Fruit fly (Drosophila melanogaster) whole organism, embryonic: ENCODE data around the gene Trm7-34.

Experiments
- BEAF-32 ChIP-seq: fragments of 200-800 bp; sonication (Bioruptor generic); optimal IDR thresholded peaks from 3 replicates; lab custom pipeline; 2017; ENCODE audit warnings: missing biosample characterization, missing genetic modification characterization, mild to moderate bottlenecking, moderate library complexity, missing genetic modification reagents
- CG11504 ChIP-seq: fragments of 200-800 bp; sonication (Bioruptor generic); optimal IDR thresholded peaks from 3 replicates; lab custom pipeline; 2019; ENCODE audit warnings: missing biosample characterization, mild to moderate bottlenecking, missing genetic modification characterization, moderate library complexity
- CG11695 ChIP-seq: fragments of 200-800 bp; sonication (Bioruptor generic); IDR thresholded peaks from 3 replicates; pipeline ENCODE4 v1.3.6; 2022; ENCODE audit warnings: missing biosample characterization, missing genetic modification characterization
- CG12104 ChIP-seq: fragments of 200-800 bp; sonication (Bioruptor generic); optimal IDR thresholded peaks from 3 replicates; lab custom pipeline; 2016; ENCODE audit warnings: missing biosample characterization, missing genetic modification characterization
- CG12155 ChIP-seq: fragments of 200-800 bp; sonication (Bioruptor generic); optimal IDR thresholded peaks from 3 replicates; lab custom pipeline; 2016; ENCODE audit warnings: missing biosample characterization, missing genetic modification characterization
- CG12769 ChIP-seq: fragments of 200-800 bp; sonication (Bioruptor generic); optimal IDR thresholded peaks from 2 replicates; lab custom pipeline; 2019; ENCODE audit warnings: missing biosample characterization, mild to moderate bottlenecking, missing genetic modification characterization, moderate library complexity
- CG13296 ChIP-seq: fragments of 200-800 bp; sonication (Bioruptor generic); optimal IDR thresholded peaks from 3 replicates; lab custom pipeline; 2018; ENCODE audit warnings: missing biosample characterization, mild to moderate bottlenecking, missing genetic modification characterization
- CG14710 ChIP-seq: fragments of 200-800 bp; sonication (Bioruptor generic); optimal IDR thresholded peaks from 3 replicates; lab custom pipeline; 2019; ENCODE audit warnings: missing biosample characterization, mild to moderate bottlenecking, missing genetic modification characterization, moderate library complexity
- CG15514 ChIP-seq: fragments of 200-800 bp; sonication (Bioruptor generic); optimal IDR thresholded peaks from 3 replicates; lab custom pipeline; 2017; ENCODE audit warnings: missing biosample characterization, missing genetic modification characterization, mild to moderate bottlenecking, moderate library complexity, missing genetic modification reagents
- CG17361 ChIP-seq: fragments of 200-800 bp; sonication (Bioruptor generic); IDR thresholded peaks from 3 replicates; pipeline ENCODE4 v1.3.6; 2022; ENCODE audit warnings: missing biosample characterization, missing genetic modification characterization
- CG17829 ChIP-seq: fragments of 200-800 bp; optimal IDR thresholded peaks from 2 replicates; lab custom pipeline; 2019; ENCODE audit warnings: missing biosample characterization, mild to moderate bottlenecking, missing genetic modification characterization, moderate library complexity
- CG18599 ChIP-seq: fragments of 200-800 bp; sonication (Bioruptor generic); optimal IDR thresholded peaks from 3 replicates; lab custom pipeline; 2017; ENCODE audit warnings: missing biosample characterization, missing genetic modification characterization, mild to moderate bottlenecking, moderate library complexity, missing genetic modification reagents
- CG18619 ChIP-seq: fragments of 200-800 bp; sonication (Bioruptor generic); optimal IDR thresholded peaks from 3 replicates; lab custom pipeline; 2017; ENCODE audit warnings: missing biosample characterization, mild to moderate bottlenecking, missing genetic modification characterization
- CG2120 ChIP-seq: fragments of 200-800 bp; sonication (Bioruptor generic); optimal IDR thresholded peaks from 3 replicates; lab custom pipeline; 2016; ENCODE audit warnings: missing biosample characterization, missing genetic modification characterization
- CG3065 ChIP-seq: fragments of 200-800 bp; sonication (Bioruptor generic); optimal IDR thresholded peaks from 2 replicates; lab custom pipeline; 2016; ENCODE audit warnings: missing biosample characterization, missing genetic modification characterization
- CG3163 ChIP-seq: fragments of 200-800 bp; sonication (Bioruptor generic); optimal IDR thresholded peaks from 3 replicates; lab custom pipeline; 2016; ENCODE audit warnings: missing biosample characterization, missing genetic modification characterization
- CG3281 ChIP-seq: fragments of 200-800 bp; sonication (Bioruptor generic); optimal IDR thresholded peaks from 3 replicates; lab custom pipeline; 2017; ENCODE audit warnings: missing biosample characterization, mild to moderate bottlenecking, missing genetic modification characterization
- CG33557 ChIP-seq: fragments of 200-800 bp; sonication (Bioruptor generic); optimal IDR thresholded peaks from 2 replicates; lab custom pipeline; 2019; ENCODE audit warnings: missing biosample characterization, mild to moderate bottlenecking, missing genetic modification characterization, moderate library complexity
- CG6254 ChIP-seq: fragments of 200-800 bp; sonication (Bioruptor generic); optimal IDR thresholded peaks from 3 replicates; lab custom pipeline; 2017; ENCODE audit warnings: mild to moderate bottlenecking, missing biosample characterization, missing genetic modification reagents, missing genetic modification characterization
- CG6813 ChIP-seq: fragments of 200-800 bp; sonication (Bioruptor generic); optimal IDR thresholded peaks from 2 replicates; lab custom pipeline; 2017; ENCODE audit warnings: missing biosample characterization, missing genetic modification characterization, mild to moderate bottlenecking, moderate library complexity, missing genetic modification reagents
- CG7839 ChIP-seq: fragments of 200-800 bp; sonication (Bioruptor generic); optimal IDR thresholded peaks from 3 replicates; lab custom pipeline; 2018; ENCODE audit warnings: missing biosample characterization, mild to moderate bottlenecking, missing genetic modification characterization, moderate library complexity
- CG8089 ChIP-seq: fragments of 200-800 bp; sonication (Bioruptor generic); optimal IDR thresholded peaks from 3 replicates; lab custom pipeline; 2016; ENCODE audit warnings: missing biosample characterization, missing genetic modification characterization
- CG9932 ChIP-seq: fragments of 200-800 bp; sonication (Bioruptor generic); IDR thresholded peaks from 2 replicates; pipeline ENCODE4 v1.3.6; 2022; ENCODE audit warnings: missing biosample characterization, missing genetic modification characterization
- CoRest ChIP-seq: fragments of 200-800 bp; sonication (Bioruptor generic); optimal IDR thresholded peaks from 3 replicates; lab custom pipeline; 2018; ENCODE audit warnings: missing biosample characterization, mild to moderate bottlenecking, missing genetic modification characterization, moderate library complexity
- Fer3 ChIP-seq: fragments of 200-800 bp; sonication (Bioruptor generic); optimal IDR thresholded peaks from 2 replicates; lab custom pipeline; 2018; ENCODE audit warnings: missing biosample characterization, mild to moderate bottlenecking, missing genetic modification characterization, moderate library complexity
- H2.0 ChIP-seq: fragments of 200-800 bp; sonication (Bioruptor generic); IDR thresholded peaks from 2 replicates; pipeline ENCODE4 v1.3.6; 2022; ENCODE audit warnings: missing biosample characterization, missing genetic modification characterization
- MTF-1 ChIP-seq: fragments of 200-800 bp; sonication (Bioruptor generic); optimal IDR thresholded peaks from 2 replicates; lab custom pipeline; 2018; ENCODE audit warnings: missing biosample characterization, mild to moderate bottlenecking, missing genetic modification characterization, borderline replicate concordance
- Med ChIP-seq: fragments of 200-800 bp; sonication (Bioruptor generic); peaks from one replicate; lab custom pipeline; 2016; ENCODE audit warnings: missing biosample characterization, missing genetic modification characterization, mild to moderate bottlenecking, inconsistent platforms, moderate library complexity
- Nf-YB ChIP-seq: fragments of 200-800 bp; sonication (Bioruptor generic); optimal IDR thresholded peaks from 3 replicates; lab custom pipeline; 2019; ENCODE audit warnings: missing biosample characterization, mild to moderate bottlenecking, missing genetic modification characterization, moderate library complexity
- PHDP ChIP-seq: fragments of 200-800 bp; sonication (Bioruptor generic); optimal IDR thresholded peaks from 3 replicates; lab custom pipeline; 2018; ENCODE audit warnings: missing biosample characterization, mild to moderate bottlenecking, missing genetic modification characterization, moderate library complexity
- Rfx ChIP-seq: fragments of 200-800 bp; sonication (Bioruptor generic); IDR thresholded peaks from 2 replicates; pipeline ENCODE4 v1.3.6; 2022; ENCODE audit warnings: missing biosample characterization, missing genetic modification characterization
- Sin3A ChIP-seq: fragments of >200 bp; optimal IDR thresholded peaks from 2 replicates; lab custom pipeline; 2018
- Ssrp ChIP-seq: fragments of 200-800 bp; sonication (Bioruptor generic); optimal IDR thresholded peaks from 2 replicates; lab custom pipeline; 2018; ENCODE audit warnings: missing biosample characterization, mild to moderate bottlenecking, missing genetic modification characterization, moderate library complexity
- Xrp1 ChIP-seq: fragments of 200-800 bp; sonication (Bioruptor generic); IDR thresholded peaks from 2 replicates; pipeline ENCODE4 v1.3.6; 2022; ENCODE audit warnings: missing biosample characterization, missing genetic modification characterization
- amos ChIP-seq: fragments of 200-800 bp; sonication (Bioruptor generic); IDR thresholded peaks from 2 replicates; pipeline ENCODE4 v1.3.6; 2022; ENCODE audit warnings: missing biosample characterization, missing genetic modification characterization; ENCODE audit not compliant: partially characterized antibody
- bcd ChIP-seq: fragments of 200-800 bp; sonication (Bioruptor generic); optimal IDR thresholded peaks from 2 replicates; lab custom pipeline; 2017; ENCODE audit warnings: missing biosample characterization, mild to moderate bottlenecking, missing genetic modification characterization
- caup ChIP-seq: fragments of 200-800 bp; sonication (Bioruptor generic); optimal IDR thresholded peaks from 3 replicates; lab custom pipeline; 2017; ENCODE audit warnings: missing biosample characterization, mild to moderate bottlenecking, missing genetic modification characterization, moderate library complexity; ENCODE audit not compliant: severe bottlenecking
- esg ChIP-seq: fragments of 200-800 bp; sonication (Bioruptor generic); conservative IDR thresholded peaks from 2 replicates; pipeline ENCODE4 v1.3.6; 2022; ENCODE audit warnings: missing biosample characterization, missing genetic modification characterization
- exex ChIP-seq: fragments of 200-800 bp; sonication (Bioruptor generic); optimal IDR thresholded peaks from 4 replicates; lab custom pipeline; 2018; ENCODE audit warnings: missing biosample characterization, mild to moderate bottlenecking, missing genetic modification characterization, moderate library complexity
- grau ChIP-seq: fragments of 200-800 bp; optimal IDR thresholded peaks from 3 replicates; lab custom pipeline; 2019; ENCODE audit warnings: missing biosample characterization, mild to moderate bottlenecking, missing genetic modification characterization, moderate library complexity
- lab ChIP-seq: fragments of 200-800 bp; sonication (Bioruptor generic); optimal IDR thresholded peaks from 3 replicates; lab custom pipeline; 2017; ENCODE audit warnings: missing biosample characterization, missing genetic modification characterization, mild to moderate bottlenecking, moderate library complexity, missing genetic modification reagents
- nmo ChIP-seq: fragments of 200-800 bp; sonication (Bioruptor generic); optimal IDR thresholded peaks from 2 replicates; lab custom pipeline; 2018; ENCODE audit warnings: missing biosample characterization, mild to moderate bottlenecking, missing genetic modification characterization, moderate library complexity
- sd ChIP-seq: fragments of 200-800 bp; sonication (Bioruptor generic); optimal IDR thresholded peaks from 3 replicates; lab custom pipeline; 2018; ENCODE audit warnings: missing biosample characterization, mild to moderate bottlenecking, missing genetic modification characterization, moderate library complexity
- sens ChIP-seq: fragments of 200-800 bp; sonication (Bioruptor generic); peaks from one replicate; lab custom pipeline; 2016; ENCODE audit warnings: missing biosample characterization, missing genetic modification characterization
- slbo ChIP-seq: fragments of 200-800 bp; sonication (Bioruptor generic); IDR thresholded peaks from 2 replicates; pipeline ENCODE4 v1.3.6; 2022; ENCODE audit warnings: missing biosample characterization, missing genetic modification characterization
- z ChIP-seq: fragments of 200-800 bp; sonication (Bioruptor generic); IDR thresholded peaks from 3 replicates; pipeline ENCODE4 v1.3.6; 2022; ENCODE audit warnings: missing biosample characterization, missing genetic modification characterization
- zen2 ChIP-seq: fragments of 200-800 bp; sonication (Bioruptor generic); IDR thresholded peaks from 3 replicates; pipeline ENCODE4 v1.3.6; 2022; ENCODE audit warnings: missing biosample characterization, missing genetic modification characterization; ENCODE audit not compliant: partially characterized antibody

Trm7-34 gene

DNA sequence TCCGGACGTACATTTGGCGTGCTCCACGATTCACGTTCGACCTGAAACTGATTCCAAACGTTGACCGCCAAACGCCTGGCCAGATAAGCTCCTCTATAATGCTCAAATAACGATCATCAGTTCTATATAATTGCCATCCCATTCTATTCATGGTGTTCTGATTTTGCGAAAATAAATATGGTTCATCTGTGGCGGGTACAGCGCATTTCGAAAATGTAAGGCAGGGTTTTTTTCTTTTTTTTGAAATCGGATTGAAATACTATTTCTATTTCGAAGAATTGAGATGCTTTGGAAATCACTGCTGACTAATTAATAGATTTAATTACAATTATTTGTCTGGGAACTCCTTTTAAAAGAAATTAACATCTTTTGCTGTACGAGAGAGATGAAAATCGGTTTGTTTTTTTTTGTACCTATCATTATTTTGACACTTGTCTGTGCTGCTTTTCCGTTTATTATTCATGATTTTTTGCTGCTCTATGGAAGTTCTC lies 27.4 kb upstream of the Trm7-34 start, which contains the start of gene cDIP:
Gene cDIP, minus strand, starts transcription at position 51 of the 491 bp plus-strand sequence.
- 0 out of 3 replicates have a peak, but pooled peaks have one; percentile 14 for TF ChIP-seq CG11695 (GFP tag; lab: Robert Waterston, UW)
- peak; percentile 45; the same call in 1 of the 2 replicates for TF ChIP-seq Rfx (GFP tag; lab: Robert Waterston, UW)
- TF ChIP-seq CG3163 (GFP tag; lab: Kevin White, UChicago) = no peak
- TF ChIP-seq Nf-YB = no peak
- TF ChIP-seq amos (GFP tag; lab: Robert Waterston, UW) = no peak
- TF ChIP-seq Med = peak; percentile 16
- TF ChIP-seq CG9932 (GFP tag; lab: Robert Waterston, UW) = peak; percentile 53
- TF ChIP-seq z (GFP tag; lab: Robert Waterston, UW) = no peak
- TF ChIP-seq CG2120 (GFP tag; lab: Kevin White, UChicago) = peak; percentile 42
- TF ChIP-seq zen2 (GFP tag; lab: Robert Waterston, UW) = no peak
- TF ChIP-seq CG12769 (tag; lab: Kevin White, UChicago) = peak; percentile 56
- TF ChIP-seq slbo (GFP tag; lab: Robert Waterston, UW) = peak; percentile 50
- TF ChIP-seq, all 482 proteins: peak for 7

DNA sequence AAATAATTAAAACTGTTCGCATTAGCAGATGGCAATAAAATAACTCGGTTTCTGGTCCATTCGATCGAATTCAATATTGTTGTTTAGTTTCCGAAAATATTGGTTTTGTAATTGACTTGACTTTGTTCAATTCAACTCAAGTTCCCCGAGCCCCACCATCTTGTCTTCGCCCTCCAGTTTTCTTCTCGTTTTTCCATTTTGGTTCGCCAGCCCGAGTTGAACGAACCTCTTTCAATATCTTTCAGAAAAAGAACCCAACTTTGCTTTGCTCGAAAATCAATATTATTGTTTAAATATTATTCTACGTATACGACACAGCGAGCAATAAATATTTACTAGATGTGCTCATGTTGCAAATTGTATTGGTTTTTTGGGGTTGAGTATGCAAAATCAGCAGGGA lies 25.0 kb upstream of the Trm7-34 start:
- TF ChIP-seq CG13296 (GFP tag; lab: Kevin White, UChicago) (peak; percentile 28), CG18619 (no peak), CG14710 (tag; lab: Kevin White, UChicago) (peak; percentile 11), CG18599 (GFP tag; lab: Kevin White, UChicago) (peak; percentile 47), CG3065 (GFP tag; lab: Kevin White, UChicago) (no peak), CG15514 (peak; percentile 27), CG7839 (tag; lab: Kevin White, UChicago) (peak; percentile 1), Fer3 (tag; lab: Kevin White, UChicago) (peak; percentile 24), PHDP (peak; percentile 26), CG12104 (GFP tag; lab: Kevin White, UChicago) (no peak), CG3281 (peak; percentile 34), CG17361 (GFP tag; lab: Robert Waterston, UW) (no peak), CG6254 (GFP tag; lab: Kevin White, UChicago) (no peak), CG8089 (GFP tag; lab: Kevin White, UChicago) (no peak), CoRest (tag; lab: Kevin White, UChicago) (peak; percentile 5), CG33557 (GFP tag; lab: Kevin White, UChicago) (no peak), bcd (GFP tag; lab: Kevin White, UChicago) (peak; percentile 8), exex (tag; lab: Kevin White, UChicago) (no peak), grau (tag; lab: Kevin White, UChicago) (no peak), H2.0 (no peak), caup (peak; percentile 53), CG17829 (no peak), Nf-YB (no peak), CG12155 (GFP tag; lab: Kevin White, UChicago) (no peak), CG2120 (GFP tag; lab: Kevin White, UChicago) (no peak), CG11504 (tag; lab: Kevin White, UChicago) (peak; percentile 12), nmo (no peak), Sin3A (lab: Kevin White, UChicago) (no peak), sd (no peak), esg (GFP tag; lab: Robert Waterston, UW) (no peak), BEAF-32 (GFP tag; lab: Kevin White, UChicago) (no peak), lab (GFP tag; lab: Kevin White, UChicago) (peak; percentile 31), Xrp1 (GFP tag; lab: Robert Waterston, UW) (0 out of 2 replicates have a peak, but pooled peaks have one; percentile 22), sens (peak; percentile 80), MTF-1 (GFP tag; lab: Kevin White, UChicago) (peak; percentile 41), CG6813 (GFP tag; lab: Kevin White, UChicago) (peak; percentile 21), Ssrp (no peak)
